Fruit fly (Drosophila melanogaster) Kc167 (cell line): ENCODE measurements around the gene mRpL33.
"Not testable (repeated sequence)": the region's sequence is repeated elsewhere in the genome, so short reads cannot be mapped to it uniquely, and the experiment has no call there.

Source experiments
- Myc ChIP-seq: fragments of >200 bp; optimal IDR thresholded peaks from 2 replicates; lab custom pipeline; 2017; ENCODE audit warnings: missing external identifiers
- Sin3A ChIP-seq: fragments of >200 bp; optimal IDR thresholded peaks from 2 replicates; lab custom pipeline; 2018; ENCODE audit warnings: missing external identifiers
- h ChIP-seq: fragments of >200 bp; optimal IDR thresholded peaks from 3 replicates; lab custom pipeline; 2018; ENCODE audit warnings: missing external identifiers
- psq ChIP-seq: fragments of >200 bp; optimal IDR thresholded peaks from 2 replicates; lab custom pipeline; 2017; ENCODE audit warnings: missing external identifiers
- ttk ChIP-seq: sonication (Bioruptor generic); optimal IDR thresholded peaks from 2 replicates; lab custom pipeline; 2017; ENCODE audit warnings: missing external identifiers

- TF ChIP-seq ttk (lab: Kevin White, UChicago); Myc (lab: Kevin White, UChicago); psq (lab: Kevin White, UChicago); Sin3A; h (lab: Kevin White, UChicago): not testable (repeated sequence)
Measured at dm6 chrX:4318701-4319100, 3.3 kb downstream of the mRpL33 start, which contains the start of gene mei-9.
